Fruit fly (Drosophila melanogaster): Measurements from ENCODE around the gene CG14647.

Gene CG14647

dm6 chr3R:4400497-4400833, at the start of gene CG14647:
TSS of gene CG14647 (plus strand) at chr3R:4400510.
- TF ChIP-seq CG12768 (GFP tag; optimal IDR thresholded peaks at IDR 0.05) (no peak), CG7101 (tag; optimal IDR thresholded peaks at IDR 0.05) (no peak)

- TF ChIP-seq CG33017 (tag; optimal IDR thresholded peaks at IDR 0.05) (no peak), CG1620 (GFP tag; optimal IDR thresholded peaks at IDR 0.05) (no peak), CG14711 (tag; optimal IDR thresholded peaks at IDR 0.05) (no peak), Mnt (GFP tag; optimal IDR thresholded peaks at IDR 0.05) (no peak), cnc (optimal IDR thresholded peaks at IDR 0.05) (no peak)
These were observed 46.7 kb upstream of the CG14647 start for dm6 chr3R:4353569-4353968.

dm6 chr3R:4359625-4360024, 40.7 kb upstream of the CG14647 start, which contains the start of gene CG1090:
TSS of gene CG1090 (plus strand) at chr3R:4359883.
- TF ChIP-seq CG5204 (GFP tag; optimal IDR thresholded peaks at IDR 0.05) (no peak), CG12768 (GFP tag; optimal IDR thresholded peaks at IDR 0.05) (peak; percentile 9), CG33017 (tag; optimal IDR thresholded peaks at IDR 0.05) (peak; percentile 7)

DNA sequence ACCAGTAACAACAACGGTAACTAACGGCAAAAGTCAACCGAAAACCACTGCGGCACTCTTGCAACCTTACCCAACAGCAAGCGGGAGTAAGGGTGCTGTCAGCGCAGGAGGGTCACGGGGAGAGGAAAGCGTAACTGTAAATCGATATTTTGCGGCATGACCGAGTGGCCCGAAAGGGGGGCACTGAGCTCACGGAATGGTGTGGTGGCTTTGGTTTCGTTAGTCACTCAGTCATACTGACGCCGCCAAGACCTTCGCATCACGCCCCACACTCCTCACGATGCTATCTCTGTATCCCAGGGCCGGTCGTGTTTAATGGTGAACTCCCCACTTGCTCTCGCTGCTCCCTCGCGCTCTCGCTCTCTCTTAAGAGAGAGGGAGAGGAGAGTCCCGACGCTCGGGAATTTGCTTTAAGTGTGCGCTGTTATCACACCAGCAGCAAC, 39.6 kb upstream of the CG14647 start:
- peak; percentile 12 for TF ChIP-seq CG33017 (tag; optimal IDR thresholded peaks at IDR 0.05)
- no peak for TF ChIP-seq Mnt (GFP tag; optimal IDR thresholded peaks at IDR 0.05)
- TF ChIP-seq ovo (GFP tag; optimal IDR thresholded peaks at IDR 0.05): peak; percentile 8

- TF ChIP-seq CG7101 (tag; optimal IDR thresholded peaks at IDR 0.05): no peak
- no peak for TF ChIP-seq kay (GFP tag; ENCODE audit: borderline replicate concordance)
- TF ChIP-seq bab1 (GFP tag; optimal IDR thresholded peaks at IDR 0.05): no peak
- TF ChIP-seq CG33017 (tag; optimal IDR thresholded peaks at IDR 0.05): no peak
- no peak for TF ChIP-seq CG11617 (GFP tag; optimal IDR thresholded peaks at IDR 0.05)
- TF ChIP-seq tj (GFP tag; optimal IDR thresholded peaks at IDR 0.05): no peak
- no peak for TF ChIP-seq pad (GFP tag; optimal IDR thresholded peaks at IDR 0.05)
- no peak for TF ChIP-seq CG1620 (GFP tag; optimal IDR thresholded peaks at IDR 0.05)
- no peak for TF ChIP-seq toe (GFP tag; optimal IDR thresholded peaks at IDR 0.05)
- TF ChIP-seq CG5204 (GFP tag; optimal IDR thresholded peaks at IDR 0.05): no peak
- no peak for TF ChIP-seq Hr96 (GFP tag; optimal IDR thresholded peaks at IDR 0.05)
These were observed 38.3 kb upstream of the CG14647 start for dm6 chr3R:4362010-4362409.

- TF ChIP-seq Crg-1 (GFP tag; optimal IDR thresholded peaks at IDR 0.05) (peak; percentile 79), CG33017 (tag; optimal IDR thresholded peaks at IDR 0.05) (peak; percentile 55), Hr96 (GFP tag; optimal IDR thresholded peaks at IDR 0.05) (peak; percentile 63), CG5204 (GFP tag; optimal IDR thresholded peaks at IDR 0.05) (no peak), tj (GFP tag; optimal IDR thresholded peaks at IDR 0.05) (peak; percentile 29), cic (GFP tag; optimal IDR thresholded peaks at IDR 0.05) (peak; percentile 95), Mnt (GFP tag; optimal IDR thresholded peaks at IDR 0.05) (peak; percentile 92), bab1 (GFP tag; optimal IDR thresholded peaks at IDR 0.05) (peak; percentile 78), CG1620 (GFP tag; optimal IDR thresholded peaks at IDR 0.05) (no peak), pad (GFP tag; optimal IDR thresholded peaks at IDR 0.05) (peak; percentile 96), CG7045 (GFP tag; optimal IDR thresholded peaks at IDR 0.05) (peak; percentile 27), CG12768 (GFP tag; optimal IDR thresholded peaks at IDR 0.05) (peak; percentile 95), kay (GFP tag; ENCODE audit: borderline replicate concordance) (peak; percentile 89), CG14711 (tag; optimal IDR thresholded peaks at IDR 0.05) (peak; percentile 36), CG11617 (GFP tag; optimal IDR thresholded peaks at IDR 0.05) (peak; percentile 55), ovo (GFP tag; optimal IDR thresholded peaks at IDR 0.05) (peak; percentile 73), Clk (GFP tag; optimal IDR thresholded peaks at IDR 0.05) (no peak), cnc (optimal IDR thresholded peaks at IDR 0.05) (no peak), toe (GFP tag; optimal IDR thresholded peaks at IDR 0.05) (no peak), CG7101 (tag; optimal IDR thresholded peaks at IDR 0.05) (peak; percentile 71)
These were observed 21.7 kb upstream of the CG14647 start, which contains the start of gene Sfxn1-3 for dm6 chr3R:4378363-4379354. TSS of gene Sfxn1-3 (plus strand) at chr3R:4378600.

DNA sequence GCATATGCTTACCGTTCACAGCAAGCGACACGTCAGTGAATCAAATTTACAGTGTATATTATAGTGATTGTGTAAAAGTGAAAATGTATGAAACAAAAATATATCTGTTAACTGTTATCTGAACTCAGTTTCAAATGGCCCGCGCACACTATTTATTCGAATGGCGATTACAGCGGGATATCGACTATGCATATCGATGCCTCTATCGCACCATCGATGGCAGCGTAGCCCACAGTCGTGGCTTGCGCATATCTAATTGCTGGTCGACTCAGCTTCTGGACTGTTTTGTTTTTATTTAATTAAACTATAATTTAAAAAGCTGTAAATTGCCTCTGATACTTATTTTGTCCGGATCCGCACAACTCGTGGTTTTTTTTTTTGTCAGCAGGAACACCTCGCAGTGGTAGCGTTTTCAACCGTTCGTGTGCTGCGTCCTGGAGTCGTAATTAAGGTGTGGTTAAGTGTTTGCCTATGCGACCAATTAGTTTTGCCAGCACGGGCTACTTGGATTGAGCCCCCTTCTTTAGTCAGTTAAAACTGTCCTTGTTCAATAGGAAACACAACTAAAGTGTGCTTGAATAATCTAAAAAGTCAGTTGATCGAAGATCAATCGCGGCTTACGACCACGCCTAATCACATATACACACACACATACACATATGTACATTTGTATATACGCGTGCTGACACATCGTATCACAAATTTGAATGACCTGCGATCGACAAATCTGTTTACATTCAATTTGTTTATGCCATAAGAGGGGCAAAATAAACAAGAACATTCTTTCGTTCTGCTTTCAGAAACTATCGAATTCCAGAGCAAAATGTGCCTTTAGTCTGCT, 19.0 kb upstream of the CG14647 start, which contains the start of gene Cont:
Gene Cont (plus strand): TSS at position 228 of the 841 bp plus-strand sequence.
- TF ChIP-seq CG14711 (tag; optimal IDR thresholded peaks at IDR 0.05): no peak
- peak; percentile 15 for TF ChIP-seq CG11617 (GFP tag; optimal IDR thresholded peaks at IDR 0.05)
- TF ChIP-seq Crg-1 (GFP tag; optimal IDR thresholded peaks at IDR 0.05): peak; percentile 26
- TF ChIP-seq CG1620 (GFP tag; optimal IDR thresholded peaks at IDR 0.05): peak; percentile 41
- TF ChIP-seq cic (GFP tag; optimal IDR thresholded peaks at IDR 0.05): peak; percentile 8
- TF ChIP-seq ovo (GFP tag; optimal IDR thresholded peaks at IDR 0.05): no peak
- TF ChIP-seq Mnt (GFP tag; optimal IDR thresholded peaks at IDR 0.05): peak; percentile 43
- peak; percentile 62 for TF ChIP-seq bab1 (GFP tag; optimal IDR thresholded peaks at IDR 0.05)
- no peak for TF ChIP-seq CG12768 (GFP tag; optimal IDR thresholded peaks at IDR 0.05)
- TF ChIP-seq CG7101 (tag; optimal IDR thresholded peaks at IDR 0.05): peak; percentile 30
- peak; percentile 52 for TF ChIP-seq tj (GFP tag; optimal IDR thresholded peaks at IDR 0.05)

Data from whole organism, adult.